Fruit fly (Drosophila melanogaster): Measurements from ENCODE around the gene CG12316.

Gene CG12316

DNA sequence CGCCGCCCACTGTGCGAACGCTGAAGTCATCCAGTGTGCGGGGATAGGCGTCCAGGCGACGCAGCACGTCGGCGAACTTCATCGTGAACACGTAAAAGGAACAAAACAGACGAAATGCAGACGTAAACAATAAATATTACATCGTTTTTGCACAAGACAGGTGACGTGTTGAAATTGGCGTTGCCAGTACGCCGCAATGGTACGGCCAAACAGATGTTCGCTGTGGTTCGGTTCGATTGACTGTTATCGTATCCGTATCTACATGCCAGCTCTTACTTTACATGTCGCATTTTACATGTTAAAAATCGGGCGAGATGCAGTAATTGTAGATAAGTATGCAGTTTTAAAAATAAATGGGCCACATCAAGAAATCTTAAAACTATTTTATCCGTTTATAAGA lies 26.7 kb upstream of the CG12316 start, which contains the start of gene CG7011 (continued):
- TF ChIP-seq hbn (GFP tag; IDR thresholded peaks at IDR 0.05; ENCODE audit: partially characterized antibody) (peak; percentile 35; the same call in 1 of the 2 replicates), CG13287 (GFP tag; IDR thresholded peaks at IDR 0.05; ENCODE audit: partially characterized antibody) (peak; percentile 66), Xbp1 (GFP tag; optimal IDR thresholded peaks at IDR 0.05) (peak; percentile 54), Hr3 (GFP tag; optimal IDR thresholded peaks at IDR 0.05) (no peak), CG14860 (GFP tag; IDR thresholded peaks at IDR 0.05; ENCODE audit: partially characterized antibody) (peak; percentile 31; the same call in 1 of the 3 replicates), Dll (GFP tag; IDR thresholded peaks at IDR 0.05; ENCODE audit: partially characterized antibody) (peak; percentile 62; the same call in 3 of the 4 replicates), pnt (GFP tag; optimal IDR thresholded peaks at IDR 0.05) (no peak), CG10209 (GFP tag; optimal IDR thresholded peaks at IDR 0.05) (no peak), ftz-f1 (GFP tag; optimal IDR thresholded peaks at IDR 0.05) (no peak), CG13123 (GFP tag; optimal IDR thresholded peaks at IDR 0.05) (no peak), Pdp1 (GFP tag; optimal IDR thresholded peaks at IDR 0.05) (peak in 1 of 2 experiments; percentile 53), Jarid2 (GFP tag; optimal IDR thresholded peaks at IDR 0.05) (no peak), peb (GFP tag; IDR thresholded peaks at IDR 0.05) (no peak), CG10274 (GFP tag; optimal IDR thresholded peaks at IDR 0.05) (no peak)

DNA sequence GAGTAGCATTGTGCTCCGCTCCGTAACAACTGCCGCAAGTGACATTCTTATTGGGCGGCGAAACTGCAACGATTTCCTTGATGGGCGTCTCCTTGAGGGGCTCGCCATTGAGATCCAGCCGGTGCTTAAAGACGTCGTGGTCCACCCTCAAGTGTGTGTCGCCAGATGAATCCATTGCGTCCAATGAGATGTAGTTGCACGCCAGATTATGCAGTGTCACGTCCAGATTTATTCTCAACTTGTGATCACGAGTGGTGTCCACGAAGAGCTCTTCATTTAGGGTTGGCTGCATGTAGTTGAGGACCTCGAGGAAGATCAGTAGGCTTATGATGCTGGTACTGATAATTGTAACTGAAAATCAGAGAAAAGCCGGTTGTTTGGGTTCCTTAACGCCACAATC lies 26.3 kb upstream of the CG12316 start:
- TF ChIP-seq Jarid2 (GFP tag; optimal IDR thresholded peaks at IDR 0.05) (no peak), Elba2 (GFP tag; optimal IDR thresholded peaks at IDR 0.05) (peak; percentile 9)

DNA sequence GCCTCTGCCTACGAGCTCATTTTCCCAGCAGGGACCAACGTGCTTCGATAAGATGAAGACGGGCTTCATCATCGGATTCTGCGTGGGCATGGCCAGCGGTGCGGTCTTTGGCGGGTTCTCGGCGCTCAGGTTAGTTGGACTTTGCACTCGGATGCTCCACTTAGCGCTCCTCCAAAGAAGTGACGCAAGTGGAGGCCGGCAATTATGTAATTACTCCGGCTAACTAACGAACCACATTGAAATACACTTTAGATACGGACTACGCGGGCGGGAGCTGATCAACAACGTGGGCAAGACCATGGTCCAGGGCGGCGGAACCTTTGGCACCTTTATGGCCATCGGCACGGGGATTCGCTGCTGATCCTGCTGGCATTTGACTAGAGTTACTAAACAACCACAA lies 25.3 kb upstream of the CG12316 start:
- TF ChIP-seq CG18262 (tag; optimal IDR thresholded peaks at IDR 0.05) (no peak), CG4424 (GFP tag; optimal IDR thresholded peaks at IDR 0.05) (no peak), unc-4 (GFP tag; IDR thresholded peaks at IDR 0.05; ENCODE audit: partially characterized antibody) (0 out of 2 replicates have a peak, but pooled peaks have one; percentile 5), Med (GFP tag) (peak; percentile 61), Pdp1 (GFP tag; optimal IDR thresholded peaks at IDR 0.05) (peak in 1 of 2 experiments; percentile 94), CG2129 (GFP tag; IDR thresholded peaks at IDR 0.05; ENCODE audit: partially characterized antibody) (no peak), MESR4 (GFP tag; optimal IDR thresholded peaks at IDR 0.05) (peak; percentile 25), knrl (GFP tag; IDR thresholded peaks at IDR 0.05; ENCODE audit: partially characterized antibody) (0 out of 3 replicates have a peak, but pooled peaks have one; percentile 29)

DNA sequence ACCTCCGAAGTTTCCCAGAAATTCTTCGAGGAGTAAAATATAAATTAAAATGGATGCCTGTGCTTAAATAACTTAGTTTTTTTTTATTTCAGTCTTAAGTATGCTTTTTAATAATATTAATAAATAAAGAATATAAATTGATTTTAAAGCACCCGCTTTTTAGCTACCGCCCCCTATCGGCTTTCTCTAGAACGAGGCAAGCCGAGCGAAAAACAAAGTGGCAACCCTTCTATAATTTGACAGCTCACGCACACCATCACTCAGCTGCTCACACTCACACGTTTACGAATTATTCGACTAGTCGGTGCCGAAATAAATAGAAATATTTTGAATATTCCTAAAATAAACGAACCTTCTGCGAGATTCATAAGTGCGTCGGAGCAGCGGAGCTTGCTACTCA lies 24.8 kb upstream of the CG12316 start, which contains the start of gene CG6878:
Gene CG6878, plus strand, starts transcription at position 269 of the 400 bp plus-strand sequence.
- peak; percentile 54 for TF ChIP-seq Lhr (GFP tag; optimal IDR thresholded peaks at IDR 0.05)
- peak; percentile 56 for TF ChIP-seq CG7987 (GFP tag; optimal IDR thresholded peaks at IDR 0.05)
- peak; percentile 11 for TF ChIP-seq CG33213 (GFP tag; optimal IDR thresholded peaks at IDR 0.05)
- TF ChIP-seq NfI (GFP tag; optimal IDR thresholded peaks at IDR 0.05), result peak; percentile 60
- peak; percentile 45 for TF ChIP-seq vvl (GFP tag; IDR thresholded peaks at IDR 0.05)
- peak; percentile 30 for TF ChIP-seq gsb-n (tag; optimal IDR thresholded peaks at IDR 0.05)
- no peak for TF ChIP-seq Doc3 (GFP tag; IDR thresholded peaks at IDR 0.05; ENCODE audit: partially characterized antibody)
- no peak for TF ChIP-seq CG11696 (GFP tag; IDR thresholded peaks at IDR 0.05)
- peak; percentile 65; the same call in 1 of the 3 replicates for TF ChIP-seq ci (GFP tag; IDR thresholded peaks at IDR 0.05)
- TF ChIP-seq CG12391 (tag; optimal IDR thresholded peaks at IDR 0.05), result peak; percentile 29
- TF ChIP-seq CTCF (GFP tag; optimal IDR thresholded peaks at IDR 0.05), result peak; percentile 97
- TF ChIP-seq Rfx (GFP tag; IDR thresholded peaks at IDR 0.05), result peak; percentile 61
- peak; percentile 3 for TF ChIP-seq Max (GFP tag; optimal IDR thresholded peaks at IDR 0.05)
- no peak for TF ChIP-seq CG13624 (GFP tag; optimal IDR thresholded peaks at IDR 0.05)
- no peak for TF ChIP-seq Nf-YC (tag; optimal IDR thresholded peaks at IDR 0.05)
- peak; percentile 78 for TF ChIP-seq pzg (GFP tag; optimal IDR thresholded peaks at IDR 0.05)
- 0 out of 2 replicates have a peak, but pooled peaks have one; percentile 23 for TF ChIP-seq Scr (GFP tag; IDR thresholded peaks at IDR 0.05; ENCODE audit: partially characterized antibody)
- TF ChIP-seq cad (GFP tag; optimal IDR thresholded peaks at IDR 0.05), result no peak
- peak; percentile 38 for TF ChIP-seq CG17829 (tag; optimal IDR thresholded peaks at IDR 0.05)
- TF ChIP-seq gem (tag; optimal IDR thresholded peaks at IDR 0.05), result peak; percentile 24
- TF ChIP-seq CG2712 (tag; optimal IDR thresholded peaks at IDR 0.05), result peak; percentile 55
- TF ChIP-seq sens (GFP tag), result peak; percentile 56
- TF ChIP-seq Hr39 (optimal IDR thresholded peaks at IDR 0.05), result no peak
- peak; percentile 36 for TF ChIP-seq Meics (GFP tag; optimal IDR thresholded peaks at IDR 0.05)
